Fruit fly (Drosophila melanogaster): ENCODE data around the gene CG18302.

Gene CG18302

DNA sequence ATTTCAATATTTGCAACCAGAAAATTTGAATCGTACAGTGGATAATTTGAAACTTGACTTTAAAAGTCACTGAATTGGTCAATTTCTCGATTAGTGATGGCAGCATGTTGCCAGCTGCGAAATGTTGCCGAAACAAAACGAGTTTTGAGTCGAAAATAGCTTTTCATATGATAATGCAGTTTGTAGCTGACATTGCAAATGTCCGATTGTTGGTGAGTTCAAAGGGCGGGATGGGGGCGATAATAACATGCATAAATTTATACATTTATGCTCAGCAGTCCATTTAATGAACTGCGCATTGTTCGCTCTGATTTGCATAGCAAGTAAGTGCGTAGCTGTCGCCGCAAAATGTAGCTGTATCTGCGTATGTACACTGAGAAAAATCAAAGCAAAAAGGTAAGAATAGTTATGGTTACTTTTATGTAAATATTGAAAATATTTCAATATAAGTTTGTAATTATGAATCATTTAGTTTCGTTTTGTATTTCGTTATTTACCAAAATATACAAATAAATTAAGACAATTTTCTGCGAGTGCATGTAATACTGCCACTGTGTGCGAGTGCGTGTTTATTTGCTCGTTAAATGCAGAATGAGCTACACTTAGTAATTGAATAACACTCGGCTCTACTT lies 7.1 kb upstream of the CG18302 start, which contains the start of gene Lip4:
Gene Lip4, plus strand, starts transcription at position 620 of the 632 bp plus-strand sequence.
- no peak for TF ChIP-seq ttk (optimal IDR thresholded peaks at IDR 0.05)
- no peak for TF ChIP-seq Myc (optimal IDR thresholded peaks at IDR 0.05)
- no peak for TF ChIP-seq insv (optimal IDR thresholded peaks at IDR 0.05)
- no peak for TF ChIP-seq psq (optimal IDR thresholded peaks at IDR 0.05)
- no peak for TF ChIP-seq h (optimal IDR thresholded peaks at IDR 0.05)
- TF ChIP-seq Sin3A (optimal IDR thresholded peaks at IDR 0.05) = no peak

dm6 chr2L:10528984-10529383 lies 5.1 kb upstream of the CG18302 start:
- no peak for TF ChIP-seq psq (optimal IDR thresholded peaks at IDR 0.05)
- TF ChIP-seq ttk (optimal IDR thresholded peaks at IDR 0.05) = no peak
- TF ChIP-seq h (optimal IDR thresholded peaks at IDR 0.05) = no peak
- no peak for TF ChIP-seq Sin3A (optimal IDR thresholded peaks at IDR 0.05)
- no peak for TF ChIP-seq insv (optimal IDR thresholded peaks at IDR 0.05)
- no peak for TF ChIP-seq Myc (optimal IDR thresholded peaks at IDR 0.05)

DNA sequence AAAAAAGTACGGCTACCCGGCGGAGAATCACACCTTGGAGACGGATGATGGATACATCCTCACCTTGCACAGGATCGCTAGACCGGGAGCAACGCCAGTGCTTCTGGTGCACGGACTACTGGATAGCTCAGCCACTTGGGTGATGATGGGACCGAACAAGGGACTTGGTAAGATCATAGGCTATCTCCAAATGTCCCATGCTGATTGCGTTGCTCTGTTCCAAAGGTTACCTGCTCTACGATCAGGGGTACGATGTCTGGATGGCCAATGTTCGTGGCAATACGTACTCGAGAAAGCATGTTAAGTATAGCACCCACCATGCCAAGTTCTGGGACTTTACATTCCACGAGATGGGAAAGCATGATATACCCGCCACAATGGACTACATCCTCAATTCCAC lies 4.0 kb upstream of the CG18302 start:
- TF ChIP-seq psq (optimal IDR thresholded peaks at IDR 0.05) (no peak), h (optimal IDR thresholded peaks at IDR 0.05) (no peak), Myc (optimal IDR thresholded peaks at IDR 0.05) (no peak), Sin3A (optimal IDR thresholded peaks at IDR 0.05) (no peak)

DNA sequence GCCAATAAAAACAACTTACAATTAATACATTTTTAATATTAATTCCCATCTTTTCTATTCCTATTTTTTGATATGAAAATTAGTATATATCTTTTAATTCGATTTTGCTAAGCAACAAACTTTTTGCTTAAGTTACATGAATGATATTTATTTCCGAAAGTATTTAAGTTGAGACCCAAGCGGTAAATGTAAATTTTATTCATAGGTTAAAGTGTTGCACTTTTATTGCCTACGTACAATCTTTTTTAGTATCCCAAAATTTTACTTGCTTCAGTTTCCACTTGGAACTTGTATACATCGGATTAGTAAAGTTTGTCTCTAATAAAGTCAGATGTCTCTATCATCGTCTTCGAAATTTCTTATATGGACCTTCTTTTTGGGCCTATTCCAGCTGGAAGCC lies 2.6 kb upstream of the CG18302 start, which contains the start of gene CG18301:
Gene CG18301, plus strand, starts transcription at position 301 of the 400 bp plus-strand sequence.
- TF ChIP-seq Myc (optimal IDR thresholded peaks at IDR 0.05) (no peak), ttk (optimal IDR thresholded peaks at IDR 0.05) (no peak), psq (optimal IDR thresholded peaks at IDR 0.05) (no peak), Sin3A (optimal IDR thresholded peaks at IDR 0.05) (no peak), h (optimal IDR thresholded peaks at IDR 0.05) (no peak), insv (optimal IDR thresholded peaks at IDR 0.05) (no peak)

dm6 chr2L:10539360-10539759 lies 5.2 kb downstream of the CG18302 start:
- no peak for TF ChIP-seq insv (optimal IDR thresholded peaks at IDR 0.05)
- TF ChIP-seq h (optimal IDR thresholded peaks at IDR 0.05) = no peak
- TF ChIP-seq ttk (optimal IDR thresholded peaks at IDR 0.05) = no peak
- TF ChIP-seq Myc (optimal IDR thresholded peaks at IDR 0.05) = no peak
- no peak for TF ChIP-seq Sin3A (optimal IDR thresholded peaks at IDR 0.05)
- TF ChIP-seq psq (optimal IDR thresholded peaks at IDR 0.05) = no peak

DNA sequence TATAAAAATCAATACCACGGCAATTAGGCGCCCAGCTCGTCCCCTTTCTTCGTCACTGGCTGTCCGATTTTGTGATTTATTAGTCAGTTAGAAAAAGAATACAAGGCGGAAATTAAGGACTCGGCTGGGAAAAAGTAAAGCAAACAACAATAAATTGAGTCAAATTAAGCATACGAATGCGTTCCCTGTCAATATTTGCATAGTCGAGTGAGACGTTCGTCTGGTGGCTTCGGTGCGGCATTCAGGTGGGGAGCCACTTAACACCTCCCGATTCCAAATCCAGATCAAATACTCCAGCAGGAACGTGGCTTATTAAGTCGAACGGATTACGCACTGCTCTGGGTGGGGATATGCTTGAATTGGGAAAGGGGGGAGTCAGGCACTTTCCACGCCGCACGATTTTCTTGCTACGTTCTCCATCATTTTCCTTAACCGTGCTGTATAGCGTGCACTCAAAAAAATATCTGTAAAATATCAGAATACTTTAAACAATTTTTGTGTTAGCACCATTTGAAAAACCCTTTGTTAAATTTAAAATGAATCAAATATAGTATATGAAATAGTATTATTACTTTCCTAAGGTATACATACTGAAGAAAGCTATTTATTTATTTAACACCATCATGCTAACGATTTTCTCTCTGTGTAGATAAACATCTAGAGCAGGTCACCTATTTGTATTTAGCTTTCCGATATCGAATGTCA lies 9.1 kb downstream of the CG18302 start:
- TF ChIP-seq psq (optimal IDR thresholded peaks at IDR 0.05) = no peak
- TF ChIP-seq insv (optimal IDR thresholded peaks at IDR 0.05) = no peak
- TF ChIP-seq h (optimal IDR thresholded peaks at IDR 0.05) = no peak
- no peak for TF ChIP-seq Myc (optimal IDR thresholded peaks at IDR 0.05)
- TF ChIP-seq ttk (optimal IDR thresholded peaks at IDR 0.05) = no peak
- no peak for TF ChIP-seq Sin3A (optimal IDR thresholded peaks at IDR 0.05)

- no peak for TF ChIP-seq Sin3A (optimal IDR thresholded peaks at IDR 0.05)
- TF ChIP-seq h (optimal IDR thresholded peaks at IDR 0.05) = no peak
- no peak for TF ChIP-seq insv (optimal IDR thresholded peaks at IDR 0.05)
- TF ChIP-seq ttk (optimal IDR thresholded peaks at IDR 0.05) = no peak
- no peak for TF ChIP-seq Myc (optimal IDR thresholded peaks at IDR 0.05)
- no peak for TF ChIP-seq psq (optimal IDR thresholded peaks at IDR 0.05)
These were observed 9.9 kb downstream of the CG18302 start for dm6 chr2L:10543992-10544391.

- TF ChIP-seq insv (optimal IDR thresholded peaks at IDR 0.05) (no peak), Myc (optimal IDR thresholded peaks at IDR 0.05) (no peak), psq (optimal IDR thresholded peaks at IDR 0.05) (no peak), ttk (optimal IDR thresholded peaks at IDR 0.05) (no peak)
These were observed 10.4 kb downstream of the CG18302 start, which contains the start of gene Trim9 for dm6 chr2L:10544421-10545120. Gene Trim9 (plus strand): TSS chr2L:10544883.

DNA sequence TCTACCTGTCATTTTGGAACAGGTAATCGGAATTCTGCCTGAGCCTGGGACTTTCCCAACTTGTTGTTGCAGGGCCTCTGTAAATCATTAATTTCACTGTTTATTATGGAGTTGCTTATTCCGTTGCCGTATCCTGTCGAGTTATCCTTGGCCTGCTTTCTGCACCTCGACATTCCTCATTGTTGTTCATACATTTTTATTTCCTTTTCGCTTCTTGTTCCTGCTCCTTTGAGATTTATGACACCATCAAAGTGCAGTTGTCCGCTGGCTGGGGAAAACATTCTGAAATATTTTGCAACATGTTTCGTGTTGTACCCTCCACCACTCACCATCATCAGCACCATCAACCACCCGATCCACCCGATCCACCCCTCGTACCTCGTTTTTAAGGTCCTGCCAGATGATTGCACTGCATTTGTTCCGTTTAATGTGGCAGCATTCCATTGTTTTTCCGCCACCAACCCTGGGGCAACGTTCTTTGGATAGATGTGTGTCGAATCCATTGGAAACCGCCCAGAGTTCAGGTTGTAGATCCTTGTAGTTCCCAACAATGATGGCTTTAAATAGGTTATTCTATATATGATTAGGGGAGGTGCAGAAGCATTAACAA lies 14.8 kb downstream of the CG18302 start:
- TF ChIP-seq Myc (optimal IDR thresholded peaks at IDR 0.05) (no peak), Sin3A (optimal IDR thresholded peaks at IDR 0.05) (no peak), psq (optimal IDR thresholded peaks at IDR 0.05) (no peak), h (optimal IDR thresholded peaks at IDR 0.05) (no peak), insv (optimal IDR thresholded peaks at IDR 0.05) (no peak), ttk (optimal IDR thresholded peaks at IDR 0.05) (no peak)

DNA sequence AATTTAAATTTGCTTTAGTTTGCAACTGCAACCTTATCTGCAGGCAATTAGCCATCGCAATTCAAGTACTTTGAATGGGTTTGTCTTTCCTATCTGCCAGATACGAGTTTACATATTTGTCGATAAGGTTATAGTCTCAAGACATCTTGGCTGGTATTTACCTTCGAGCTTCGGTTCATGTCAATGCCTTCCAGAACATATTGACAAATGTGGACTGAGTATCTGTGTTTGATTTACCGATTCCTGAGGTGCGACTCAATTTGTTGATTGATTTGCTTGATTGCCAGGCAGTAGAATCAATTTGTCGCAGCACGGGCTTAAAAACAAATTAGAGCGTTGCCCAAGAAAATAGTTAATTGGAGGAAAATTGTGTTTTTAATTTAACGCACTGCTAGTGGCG lies 18.7 kb downstream of the CG18302 start:
- no peak for TF ChIP-seq Sin3A (optimal IDR thresholded peaks at IDR 0.05)
- no peak for TF ChIP-seq insv (optimal IDR thresholded peaks at IDR 0.05)
- no peak for TF ChIP-seq psq (optimal IDR thresholded peaks at IDR 0.05)
- TF ChIP-seq Myc (optimal IDR thresholded peaks at IDR 0.05) = no peak
- TF ChIP-seq ttk (optimal IDR thresholded peaks at IDR 0.05) = no peak
- TF ChIP-seq h (optimal IDR thresholded peaks at IDR 0.05) = no peak

DNA sequence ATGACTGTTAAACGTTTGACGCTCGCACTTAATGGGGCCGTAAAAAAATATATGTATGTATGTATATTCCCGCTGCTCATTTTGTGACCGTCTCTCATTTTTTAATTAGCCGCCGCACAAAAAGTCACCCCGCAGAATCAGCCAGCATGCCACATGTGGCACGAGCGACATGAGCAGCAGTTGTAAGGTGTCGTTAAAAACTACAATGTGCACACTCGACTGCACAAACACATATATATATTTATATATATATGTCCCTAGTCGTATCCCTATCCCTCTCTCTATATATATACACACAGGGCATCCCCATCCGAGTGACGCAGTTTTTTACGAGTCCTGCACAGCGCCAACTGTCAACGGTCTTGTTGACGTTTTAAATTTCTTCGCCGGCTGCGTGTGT lies 19.6 kb downstream of the CG18302 start:
- TF ChIP-seq Sin3A (optimal IDR thresholded peaks at IDR 0.05) = no peak
- no peak for TF ChIP-seq insv (optimal IDR thresholded peaks at IDR 0.05)
- no peak for TF ChIP-seq psq (optimal IDR thresholded peaks at IDR 0.05)
- no peak for TF ChIP-seq ttk (optimal IDR thresholded peaks at IDR 0.05)
- TF ChIP-seq h (optimal IDR thresholded peaks at IDR 0.05) = no peak
- TF ChIP-seq Myc (optimal IDR thresholded peaks at IDR 0.05) = no peak

DNA sequence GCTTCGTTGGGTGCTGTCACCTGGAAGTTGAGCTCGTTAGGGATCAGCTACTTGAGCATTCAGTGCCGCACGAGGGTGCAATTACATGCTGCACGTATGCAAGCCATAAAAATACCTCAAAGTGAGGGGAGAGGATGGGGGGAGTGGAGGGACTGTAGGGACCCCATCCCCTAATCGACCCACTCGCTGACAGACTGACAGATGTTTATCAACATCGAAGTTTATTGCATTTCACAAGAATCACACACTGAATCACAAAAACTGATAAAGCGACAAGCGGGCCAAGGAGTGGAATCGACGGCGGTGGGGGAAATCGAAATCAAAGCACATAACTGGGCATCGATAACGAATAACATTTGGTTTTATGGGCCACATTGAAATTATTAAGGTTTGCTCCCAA lies 20.6 kb downstream of the CG18302 start:
- no peak for TF ChIP-seq psq (optimal IDR thresholded peaks at IDR 0.05)
- TF ChIP-seq insv (optimal IDR thresholded peaks at IDR 0.05) = no peak
- no peak for TF ChIP-seq Sin3A (optimal IDR thresholded peaks at IDR 0.05)
- no peak for TF ChIP-seq Myc (optimal IDR thresholded peaks at IDR 0.05)
- no peak for TF ChIP-seq h (optimal IDR thresholded peaks at IDR 0.05)
- TF ChIP-seq ttk (optimal IDR thresholded peaks at IDR 0.05) = no peak

Measured in Kc167 (cell line).